Fruit fly (Drosophila melanogaster): ENCODE results near the gene CG6999.

The CG6999 gene

DNA sequence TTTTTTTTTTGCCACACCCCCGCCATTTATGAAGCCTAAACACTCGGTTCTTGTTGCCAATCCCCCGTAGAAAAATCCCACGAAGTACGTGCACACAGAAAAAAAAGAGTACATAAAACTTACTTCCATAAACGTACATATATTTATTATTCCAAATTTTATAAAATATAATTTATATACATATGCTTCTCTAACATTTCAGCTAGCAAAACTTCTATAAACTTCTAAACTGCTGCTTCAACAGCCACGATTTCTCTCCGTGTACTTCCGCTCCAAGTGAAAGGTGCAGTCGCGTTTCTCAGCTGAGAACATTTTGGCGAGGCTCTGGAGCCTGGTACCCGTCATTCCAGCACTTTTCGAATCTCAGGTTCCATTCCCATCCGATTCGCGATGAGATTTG, 25.5 kb upstream of the CG6999 start:
- TF ChIP-seq ey (GFP tag; optimal IDR thresholded peaks at IDR 0.05) (peak; percentile 15), lola (GFP tag; optimal IDR thresholded peaks at IDR 0.05) (no peak), Vsx2 (GFP tag; optimal IDR thresholded peaks at IDR 0.05; ENCODE audit: partially characterized antibody) (no peak), HLH106 (tag; optimal IDR thresholded peaks at IDR 0.05) (peak; percentile 77), woc (GFP tag; optimal IDR thresholded peaks at IDR 0.05) (peak; percentile 43), Hnf4 (GFP tag; optimal IDR thresholded peaks at IDR 0.05) (peak; percentile 37), Mio (GFP tag; optimal IDR thresholded peaks at IDR 0.05) (no peak), brk (GFP tag; optimal IDR thresholded peaks at IDR 0.05) (no peak), sage (GFP tag; optimal IDR thresholded peaks at IDR 0.05) (no peak), dsf (GFP tag; optimal IDR thresholded peaks at IDR 0.05; ENCODE audit: borderline replicate concordance) (no peak), Sp1 (GFP tag; optimal IDR thresholded peaks at IDR 0.05) (peak; percentile 68), N (GFP tag; optimal IDR thresholded peaks at IDR 0.05) (no peak), pan (optimal IDR thresholded peaks at IDR 0.05) (no peak), foxo (GFP tag; optimal IDR thresholded peaks at IDR 0.05) (peak in 1 of 2 experiments; percentile 60), Dif (GFP tag; optimal IDR thresholded peaks at IDR 0.05; ENCODE audit: partially characterized antibody) (no peak), OdsH (GFP tag; optimal IDR thresholded peaks at IDR 0.05) (peak; percentile 46), GATAd (GFP tag; optimal IDR thresholded peaks at IDR 0.05) (no peak), Dfd (GFP tag; optimal IDR thresholded peaks at IDR 0.05) (no peak), dl (GFP tag; optimal IDR thresholded peaks at IDR 0.05; ENCODE audit: insufficient read depth in 1 of 2, partially characterized antibody in 2 of 2) (no peak), sv (GFP tag; optimal IDR thresholded peaks at IDR 0.05) (no peak), CrebA (GFP tag; optimal IDR thresholded peaks at IDR 0.05; ENCODE audit: borderline replicate concordance) (no peak), rgr (GFP tag; optimal IDR thresholded peaks at IDR 0.05) (peak; percentile 61), psq (GFP tag; optimal IDR thresholded peaks at IDR 0.05) (peak; percentile 53), fru (GFP tag; optimal IDR thresholded peaks at IDR 0.05) (peak; percentile 38), br (GFP tag; optimal IDR thresholded peaks at IDR 0.05) (no peak), dmrt93B (GFP tag; optimal IDR thresholded peaks at IDR 0.05) (no peak), Hr78 (GFP tag; optimal IDR thresholded peaks at IDR 0.05) (no peak), Rel (GFP tag; optimal IDR thresholded peaks at IDR 0.05) (peak; percentile 9), Rel (tag; optimal IDR thresholded peaks at IDR 0.05) (peak; percentile 34), CG32264 (GFP tag; optimal IDR thresholded peaks at IDR 0.05) (no peak), Hr83 (GFP tag; optimal IDR thresholded peaks at IDR 0.05; ENCODE audit: poor library complexity, severe bottlenecking) (no peak), CG9705 (GFP tag; optimal IDR thresholded peaks at IDR 0.05) (no peak), tai (GFP tag; optimal IDR thresholded peaks at IDR 0.05) (no peak), h (GFP tag; optimal IDR thresholded peaks at IDR 0.05) (peak; percentile 61), Myc (optimal IDR thresholded peaks at IDR 0.05) (no peak), jim (GFP tag; optimal IDR thresholded peaks at IDR 0.05) (no peak), Abd-B (GFP tag; optimal IDR thresholded peaks at IDR 0.05) (no peak), Jra (GFP tag; optimal IDR thresholded peaks at IDR 0.05) (no peak), usp (GFP tag; optimal IDR thresholded peaks at IDR 0.05) (no peak)

DNA sequence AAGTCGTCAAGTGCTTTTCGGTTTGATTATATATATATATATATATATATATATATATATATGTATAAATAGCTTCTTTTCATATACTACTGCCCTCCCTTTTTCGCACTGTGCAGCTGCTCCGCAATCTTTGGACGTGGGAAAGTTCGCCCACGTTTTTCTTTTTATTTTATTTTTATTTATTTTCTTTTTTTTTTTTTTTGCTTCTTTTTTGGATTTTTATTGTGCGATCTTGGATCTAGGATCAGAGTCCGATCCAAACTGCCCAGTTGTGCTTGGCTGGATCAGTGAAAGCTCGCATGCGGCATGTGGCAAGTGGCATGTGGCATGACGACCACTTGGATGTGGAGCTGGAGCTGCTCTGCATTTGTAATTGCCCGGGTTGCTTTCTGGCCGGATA, 24.7 kb upstream of the CG6999 start:
- no peak for TF ChIP-seq sv (GFP tag; optimal IDR thresholded peaks at IDR 0.05)
- no peak for TF ChIP-seq Hr78 (GFP tag; optimal IDR thresholded peaks at IDR 0.05)
- no peak for TF ChIP-seq sage (GFP tag; optimal IDR thresholded peaks at IDR 0.05)
- no peak for TF ChIP-seq Mio (GFP tag; optimal IDR thresholded peaks at IDR 0.05)
- TF ChIP-seq Rel (GFP tag; optimal IDR thresholded peaks at IDR 0.05), result no peak
- no peak for TF ChIP-seq Rel (tag; optimal IDR thresholded peaks at IDR 0.05)
- TF ChIP-seq CrebA (GFP tag; optimal IDR thresholded peaks at IDR 0.05; ENCODE audit: borderline replicate concordance), result no peak
- no peak for TF ChIP-seq Myc (optimal IDR thresholded peaks at IDR 0.05)
- no peak for TF ChIP-seq rgr (GFP tag; optimal IDR thresholded peaks at IDR 0.05)
- no peak for TF ChIP-seq pan (optimal IDR thresholded peaks at IDR 0.05)
- no peak for TF ChIP-seq HLH106 (tag; optimal IDR thresholded peaks at IDR 0.05)
- TF ChIP-seq Dif (GFP tag; optimal IDR thresholded peaks at IDR 0.05; ENCODE audit: partially characterized antibody), result no peak
- no peak for TF ChIP-seq Abd-B (GFP tag; optimal IDR thresholded peaks at IDR 0.05)
- TF ChIP-seq dmrt93B (GFP tag; optimal IDR thresholded peaks at IDR 0.05), result no peak
- no peak for TF ChIP-seq Vsx2 (GFP tag; optimal IDR thresholded peaks at IDR 0.05; ENCODE audit: partially characterized antibody)
- TF ChIP-seq OdsH (GFP tag; optimal IDR thresholded peaks at IDR 0.05), result no peak

All from whole organism, wandering third instar larva.